Fruit fly (Drosophila melanogaster) whole organism, wandering third instar larva: ENCODE results near the gene Rsf1.

Source experiments
- CrebA ChIP-seq: fragments of 200-800 bp; sonication (Bioruptor generic); optimal IDR thresholded peaks from 2 replicates; lab custom pipeline; 2016; ENCODE audit warnings: missing biosample characterization, mild to moderate bottlenecking, missing genetic modification characterization, borderline replicate concordance
- GATAd ChIP-seq: sonication (Bioruptor generic); optimal IDR thresholded peaks from 2 replicates; lab custom pipeline; 2016; ENCODE audit warnings: missing biosample characterization, missing genetic modification characterization
- HLH106 ChIP-seq: fragments of 200-800 bp; optimal IDR thresholded peaks from 3 replicates; lab custom pipeline; 2019; ENCODE audit warnings: missing biosample characterization, mild to moderate bottlenecking, missing genetic modification characterization, moderate library complexity
- Hr83 ChIP-seq: fragments of 200-300 bp; sonication (Bioruptor generic); optimal IDR thresholded peaks from 2 replicates; lab custom pipeline; 2016; ENCODE audit warnings: missing biosample characterization, mild to moderate bottlenecking, missing genetic modification characterization, moderate library complexity; ENCODE audit not compliant: poor library complexity, severe bottlenecking
- N ChIP-seq: fragments of >200 bp; optimal IDR thresholded peaks from 2 replicates; lab custom pipeline; 2018; ENCODE audit warnings: missing biosample characterization, missing external identifiers, missing genetic modification characterization
- dsf ChIP-seq: sonication (Bioruptor generic); optimal IDR thresholded peaks from 2 replicates; lab custom pipeline; 2016; ENCODE audit warnings: missing biosample characterization, missing genetic modification characterization, borderline replicate concordance
- pan ChIP-seq: fragments of >200 bp; optimal IDR thresholded peaks from 2 replicates; lab custom pipeline; 2017
- sv ChIP-seq: fragments of 200-800 bp; sonication (Bioruptor generic); optimal IDR thresholded peaks from 3 replicates; lab custom pipeline; 2016; ENCODE audit warnings: missing biosample characterization, missing genetic modification characterization
- tai ChIP-seq: sonication (Bioruptor generic); optimal IDR thresholded peaks from 2 replicates; lab custom pipeline; 2016; ENCODE audit warnings: missing biosample characterization, missing genetic modification characterization
- usp ChIP-seq: fragments of >200 bp; optimal IDR thresholded peaks from 2 replicates; lab custom pipeline; 2017; ENCODE audit warnings: missing biosample characterization, missing genetic modification characterization

Rsf1 gene

DNA sequence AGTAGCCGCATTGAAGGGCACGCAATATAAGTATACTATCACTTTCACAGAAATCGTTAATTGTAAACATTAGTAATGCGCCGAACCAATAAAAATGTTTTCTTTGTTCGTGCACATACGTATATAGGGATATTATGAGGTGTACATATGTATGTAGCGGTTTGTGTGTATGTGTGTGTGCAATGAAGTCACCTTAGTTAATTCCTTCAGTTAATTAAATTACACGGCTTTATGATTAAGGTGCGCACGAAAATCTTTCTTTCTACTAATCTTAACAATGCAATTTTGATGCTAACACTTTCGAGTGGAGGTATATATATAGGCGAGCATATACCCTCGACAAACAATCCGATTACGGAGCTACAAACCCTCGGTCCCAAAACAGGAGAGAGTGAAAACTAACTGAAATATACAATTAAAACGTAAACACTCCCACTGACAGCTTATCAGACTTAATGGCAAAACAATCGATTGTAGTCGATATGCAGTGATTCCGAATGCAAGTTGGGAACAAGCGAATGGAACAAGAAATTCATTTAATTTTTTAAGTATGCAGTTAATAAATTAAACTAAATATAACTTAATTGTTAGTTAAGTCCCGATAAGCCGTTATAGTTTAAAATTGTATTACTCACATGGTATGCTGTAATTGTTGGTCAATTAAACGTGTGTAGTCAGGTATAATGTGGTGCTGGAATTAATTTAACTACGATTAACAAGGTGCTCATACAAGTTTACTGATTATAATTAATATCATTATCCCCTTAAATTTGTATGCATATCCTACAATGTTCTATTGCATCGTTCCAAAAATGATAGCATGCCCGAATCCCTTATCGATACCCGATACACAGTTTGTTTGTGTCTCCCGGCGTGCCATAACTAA, 42.6 kb downstream of the Rsf1 start, which contains the start of the genes Npc1a and Prosalpha6 (continued):
- TF ChIP-seq usp (GFP tag; lab: Kevin White, UChicago): no peak

DNA sequence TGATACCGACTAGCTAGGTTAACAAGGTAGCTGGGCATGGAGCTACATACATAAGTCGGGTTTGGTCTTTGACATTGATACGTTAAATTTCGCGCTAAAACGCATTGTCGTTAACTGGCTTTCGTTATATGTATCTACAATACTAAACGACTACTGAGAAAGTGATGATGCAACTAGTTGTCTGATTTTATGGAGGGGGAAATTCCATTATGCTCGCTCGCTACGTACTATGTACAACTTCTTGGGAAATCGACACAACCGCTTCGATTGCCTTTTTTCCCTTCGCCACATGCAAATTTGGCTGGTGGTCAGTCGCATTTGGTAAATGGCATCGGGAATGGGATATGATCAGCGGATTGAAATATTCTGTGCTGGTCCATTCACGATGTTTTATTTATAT, 43.3 kb downstream of the Rsf1 start:
- no peak for TF ChIP-seq usp (GFP tag; lab: Kevin White, UChicago)
- no peak for TF ChIP-seq pan
- no peak for TF ChIP-seq GATAd
- TF ChIP-seq HLH106 (tag; lab: Kevin White, UChicago): no peak
- no peak for TF ChIP-seq Hr83 (GFP tag; lab: Kevin White, UChicago)
- TF ChIP-seq N (GFP tag; lab: Kevin White, UChicago): no peak
- TF ChIP-seq CrebA (GFP tag; lab: Kevin White, UChicago): no peak
- TF ChIP-seq tai (GFP tag; lab: Kevin White, UChicago): no peak
- TF ChIP-seq sv: no peak
- no peak for TF ChIP-seq dsf (GFP tag; lab: Kevin White, UChicago)
